Worm (Caenorhabditis elegans): ENCODE measurements around the gene T05A7.3.

T05A7.3 gene

ce11 chrII:4684852-4685251, 9.3 kb downstream of the T05A7.3 start:
- TF ChIP-seq nhr-77 (tag; optimal IDR thresholded peaks at IDR 0.05) = no peak
- no peak for TF ChIP-seq gmeb-1 (tag; optimal IDR thresholded peaks at IDR 0.05)
- TF ChIP-seq peb-1 (tag; optimal IDR thresholded peaks at IDR 0.05) = no peak
- no peak for TF ChIP-seq Y55F3AM.14 (GFP tag; optimal IDR thresholded peaks at IDR 0.05)
- no peak for TF ChIP-seq fos-1 (tag; optimal IDR thresholded peaks at IDR 0.05)
- TF ChIP-seq nhr-11 (tag; optimal IDR thresholded peaks at IDR 0.05) = no peak
- TF ChIP-seq elt-3 (tag; optimal IDR thresholded peaks at IDR 0.05) = no peak
- TF ChIP-seq alr-1 (tag; optimal IDR thresholded peaks at IDR 0.05) = no peak
- no peak for TF ChIP-seq ceh-82 (tag; optimal IDR thresholded peaks at IDR 0.05)
- TF ChIP-seq unc-62 (GFP tag; optimal IDR thresholded peaks at IDR 0.05) = no peak
- TF ChIP-seq ztf-4 (tag; optimal IDR thresholded peaks at IDR 0.05) = no peak
- TF ChIP-seq nhr-25 (tag; optimal IDR thresholded peaks at IDR 0.05) = no peak

ce11 chrII:4686941-4687340, 11.4 kb downstream of the T05A7.3 start, which contains the start of gene sre-39:
sre-39 (plus strand) TSS chrII:4687241.
- TF ChIP-seq blmp-1 (tag; optimal IDR thresholded peaks at IDR 0.05; ENCODE audit: insufficient read depth) (no peak), lin-39 (tag; optimal IDR thresholded peaks at IDR 0.05) (no peak), nhr-6 (tag; optimal IDR thresholded peaks at IDR 0.05) (no peak), ceh-16 (tag; optimal IDR thresholded peaks at IDR 0.05) (no peak), ZK546.5 (tag; optimal IDR thresholded peaks at IDR 0.05) (no peak), R02D3.7 (tag; optimal IDR thresholded peaks at IDR 0.05) (no peak), crh-2 (tag; optimal IDR thresholded peaks at IDR 0.05) (no peak), sem-4 (tag; optimal IDR thresholded peaks at IDR 0.05) (no peak), zag-1 (tag; optimal IDR thresholded peaks at IDR 0.05) (no peak), unc-55 (GFP tag; optimal IDR thresholded peaks at IDR 0.05) (no peak), lsy-2 (tag; optimal IDR thresholded peaks at IDR 0.05) (no peak), sma-9 (GFP tag; optimal IDR thresholded peaks at IDR 0.05) (no peak), sma-9 (tag; optimal IDR thresholded peaks at IDR 0.05) (no peak), gmeb-1 (tag; optimal IDR thresholded peaks at IDR 0.05) (no peak), C34F6.9 (tag; optimal IDR thresholded peaks at IDR 0.05) (no peak), nhr-129 (tag; optimal IDR thresholded peaks at IDR 0.05) (no peak), mbf-1 (tag; optimal IDR thresholded peaks at IDR 0.05) (no peak), unc-62 (GFP tag; optimal IDR thresholded peaks at IDR 0.05) (no peak)

- TF ChIP-seq peb-1 (tag; optimal IDR thresholded peaks at IDR 0.05) (no peak), mbf-1 (tag; optimal IDR thresholded peaks at IDR 0.05) (no peak), nhr-237 (tag; optimal IDR thresholded peaks at IDR 0.05) (no peak), F13H6.1 (tag; optimal IDR thresholded peaks at IDR 0.05) (no peak), zag-1 (tag; optimal IDR thresholded peaks at IDR 0.05) (no peak), ceh-16 (tag; optimal IDR thresholded peaks at IDR 0.05) (no peak), R02D3.7 (tag; optimal IDR thresholded peaks at IDR 0.05) (no peak), aly-2 (tag; optimal IDR thresholded peaks at IDR 0.05) (no peak), gmeb-1 (tag; optimal IDR thresholded peaks at IDR 0.05) (no peak), ceh-82 (tag; optimal IDR thresholded peaks at IDR 0.05) (no peak), nhr-10 (tag; optimal IDR thresholded peaks at IDR 0.05) (no peak), ztf-11 (tag; optimal IDR thresholded peaks at IDR 0.05) (no peak), mdl-1 (tag; optimal IDR thresholded peaks at IDR 0.05) (no peak), sma-3 (GFP tag; optimal IDR thresholded peaks at IDR 0.05) (no peak), lin-39 (tag; optimal IDR thresholded peaks at IDR 0.05) (no peak), C34F6.9 (tag; optimal IDR thresholded peaks at IDR 0.05) (no peak)
Observed at ce11 chrII:4689477-4689876, 13.9 kb downstream of the T05A7.3 start, which contains the start of gene F10G7.12. F10G7.12 (plus strand) TSS chrII:4689777.

- TF ChIP-seq Y55F3AM.14 (GFP tag; optimal IDR thresholded peaks at IDR 0.05) = no peak
- no peak for TF ChIP-seq ceh-16 (tag; optimal IDR thresholded peaks at IDR 0.05)
- no peak for TF ChIP-seq ztf-4 (tag; optimal IDR thresholded peaks at IDR 0.05)
- no peak for TF ChIP-seq ZK546.5 (tag; optimal IDR thresholded peaks at IDR 0.05)
- TF ChIP-seq ceh-82 (tag; optimal IDR thresholded peaks at IDR 0.05) = no peak
- TF ChIP-seq unc-55 (GFP tag; optimal IDR thresholded peaks at IDR 0.05) = no peak
- no peak for TF ChIP-seq lin-13 (GFP tag; optimal IDR thresholded peaks at IDR 0.05)
- no peak for TF ChIP-seq sma-3 (GFP tag; optimal IDR thresholded peaks at IDR 0.05)
- no peak for TF ChIP-seq ztf-1 (GFP tag; conservative IDR thresholded peaks at IDR 0.05)
- TF ChIP-seq nhr-77 (tag; optimal IDR thresholded peaks at IDR 0.05) = no peak
- no peak for TF ChIP-seq nhr-21 (tag; optimal IDR thresholded peaks at IDR 0.05)
- no peak for TF ChIP-seq R02D3.7 (tag; optimal IDR thresholded peaks at IDR 0.05)
- TF ChIP-seq alr-1 (tag; optimal IDR thresholded peaks at IDR 0.05) = no peak
- no peak for TF ChIP-seq dmd-4 (tag; optimal IDR thresholded peaks at IDR 0.05)
- no peak for TF ChIP-seq nhr-23 (tag; optimal IDR thresholded peaks at IDR 0.05)
- peak; percentile 11 for TF ChIP-seq F13H6.1 (tag; optimal IDR thresholded peaks at IDR 0.05)
- TF ChIP-seq sma-9 (GFP tag; optimal IDR thresholded peaks at IDR 0.05) = peak; percentile 27
- TF ChIP-seq sma-9 (tag; optimal IDR thresholded peaks at IDR 0.05) = no peak
- TF ChIP-seq nhr-11 (tag; optimal IDR thresholded peaks at IDR 0.05) = no peak
- peak; percentile 42 for TF ChIP-seq C34F6.9 (tag; optimal IDR thresholded peaks at IDR 0.05)
- TF ChIP-seq nhr-129 (tag; optimal IDR thresholded peaks at IDR 0.05) = no peak
- peak; percentile 17 for TF ChIP-seq crh-2 (tag; optimal IDR thresholded peaks at IDR 0.05)
- no peak for TF ChIP-seq aly-2 (tag; optimal IDR thresholded peaks at IDR 0.05)
- TF ChIP-seq mdl-1 (tag; optimal IDR thresholded peaks at IDR 0.05) = peak in 1 of 2 experiments; percentile 8
- TF ChIP-seq mab-5 (tag; optimal IDR thresholded peaks at IDR 0.05) = no peak
- TF ChIP-seq lsy-2 (tag; optimal IDR thresholded peaks at IDR 0.05) = peak in 1 of 2 experiments; percentile 60
- peak; percentile 49 for TF ChIP-seq fos-1 (tag; optimal IDR thresholded peaks at IDR 0.05)
- TF ChIP-seq blmp-1 (tag; optimal IDR thresholded peaks at IDR 0.05; ENCODE audit: insufficient read depth) = no peak
- TF ChIP-seq nhr-25 (tag; optimal IDR thresholded peaks at IDR 0.05) = no peak
Observed at ce11 chrII:4693129-4693528, 17.5 kb downstream of the T05A7.3 start, which contains the start of gene F10G7.5. F10G7.5 (plus strand) TSS chrII:4693414.
